Worm (Caenorhabditis elegans) whole organism, mixed stage, embryonic: Measurements from ENCODE around the gene mdmh-35.

Experiments used
- M03D4.4 ChIP-seq: sonication (generic microtip); optimal IDR thresholded peaks from 2 replicates; lab custom pipeline; 2017; ENCODE audit warnings: mild to moderate bottlenecking, missing genetic modification characterization, missing compliant biosample characterization
- bed-3 ChIP-seq: fragments of 200-800 bp; sonication (Bioruptor generic); optimal IDR thresholded peaks from 3 replicates; lab custom pipeline; 2018; ENCODE audit warnings: mild to moderate bottlenecking, missing genetic modification characterization, moderate library complexity, missing compliant biosample characterization
- blmp-1 ChIP-seq: fragments of 150-350 bp; optimal IDR thresholded peaks from 2 replicates; lab custom pipeline; 2014; ENCODE audit warnings: missing biosample characterization, missing genetic modification characterization
- ceh-39 ChIP-seq: fragments of 150-350 bp; optimal IDR thresholded peaks from 2 replicates; lab custom pipeline; 2014; ENCODE audit warnings: missing biosample characterization, missing genetic modification characterization
- ceh-43 ChIP-seq: fragments of 200-800 bp; sonication (Bioruptor generic); optimal IDR thresholded peaks from 2 replicates; lab custom pipeline; 2018; ENCODE audit warnings: mild to moderate bottlenecking, missing genetic modification characterization, moderate library complexity, missing compliant biosample characterization
- ceh-83 ChIP-seq: fragments of 200-800 bp; sonication (Bioruptor generic); optimal IDR thresholded peaks from 2 replicates; lab custom pipeline; 2018; ENCODE audit warnings: mild to moderate bottlenecking, missing genetic modification characterization, missing compliant biosample characterization
- ces-1 ChIP-seq: fragments of 150-350 bp; optimal IDR thresholded peaks from 2 replicates; lab custom pipeline; 2014; ENCODE audit warnings: missing biosample characterization, missing genetic modification reagents, missing genetic modification characterization
- cnd-1 ChIP-seq: fragments of 200-800 bp; sonication (Bioruptor generic); optimal IDR thresholded peaks from 2 replicates; lab custom pipeline; 2018; ENCODE audit warnings: mild to moderate bottlenecking, missing genetic modification characterization, missing compliant biosample characterization
- drap-1 ChIP-seq: fragments of 200-800 bp; sonication (Bioruptor generic); optimal IDR thresholded peaks from 3 replicates; lab custom pipeline; 2018; ENCODE audit warnings: mild to moderate bottlenecking, missing genetic modification characterization, missing compliant biosample characterization
- elt-1 ChIP-seq: sonication (generic microtip); optimal IDR thresholded peaks from 2 replicates; lab custom pipeline; 2017; ENCODE audit warnings: missing genetic modification characterization, mild to moderate bottlenecking, missing compliant biosample characterization, antibody characterized with exemption, moderate library complexity, borderline replicate concordance; ENCODE audit not compliant: insufficient read depth
- elt-3 ChIP-seq: fragments of 150-350 bp; optimal IDR thresholded peaks from 2 replicates; lab custom pipeline; 2014; ENCODE audit warnings: missing biosample characterization, missing genetic modification characterization
- flh-1 ChIP-seq: fragments of 200-800 bp; sonication (Bioruptor generic); optimal IDR thresholded peaks from 2 replicates; lab custom pipeline; 2018; ENCODE audit warnings: mild to moderate bottlenecking, missing genetic modification characterization, moderate library complexity, missing compliant biosample characterization
- lin-13 ChIP-seq: fragments of 150-350 bp; optimal IDR thresholded peaks from 2 replicates; lab custom pipeline; 2014; ENCODE audit warnings: missing biosample characterization, missing genetic modification characterization
- lin-32 ChIP-seq: fragments of 200-800 bp; sonication (Bioruptor generic); optimal IDR thresholded peaks from 2 replicates; lab custom pipeline; 2018; ENCODE audit warnings: mild to moderate bottlenecking, missing genetic modification characterization, missing compliant biosample characterization
- lsy-2 ChIP-seq: fragments of 150-350 bp; optimal IDR thresholded peaks from 2 replicates; lab custom pipeline; 2014; ENCODE audit warnings: missing biosample characterization, missing genetic modification characterization
- mab-5 ChIP-seq: fragments of 150-350 bp; optimal IDR thresholded peaks from 2 replicates; lab custom pipeline; 2014; ENCODE audit warnings: missing biosample characterization, missing genetic modification characterization
- mep-1 ChIP-seq: fragments of 150-350 bp; optimal IDR thresholded peaks from 2 replicates; lab custom pipeline; 2017; ENCODE audit warnings: missing biosample characterization, missing genetic modification reagents, missing genetic modification characterization, inconsistent platforms
- mls-2 ChIP-seq: sonication (generic microtip); optimal IDR thresholded peaks from 2 replicates; lab custom pipeline; 2016; ENCODE audit warnings: mild to moderate bottlenecking, missing genetic modification characterization, moderate library complexity, missing compliant biosample characterization
- nhr-12 ChIP-seq: fragments of 150-350 bp; optimal IDR thresholded peaks from 2 replicates; lab custom pipeline; 2014; ENCODE audit warnings: missing biosample characterization, missing genetic modification characterization
- nhr-2 ChIP-seq: fragments of 150-350 bp; optimal IDR thresholded peaks from 2 replicates; lab custom pipeline; 2014; ENCODE audit warnings: missing biosample characterization, missing genetic modification characterization
- nhr-237 ChIP-seq: fragments of 150-350 bp; optimal IDR thresholded peaks from 2 replicates; lab custom pipeline; 2014; ENCODE audit warnings: missing biosample characterization, missing genetic modification characterization
- nhr-28 ChIP-seq: fragments of 150-350 bp; optimal IDR thresholded peaks from 2 replicates; lab custom pipeline; 2014; ENCODE audit warnings: missing biosample characterization, missing genetic modification characterization
- nhr-76 ChIP-seq: sonication (generic microtip); optimal IDR thresholded peaks from 2 replicates; lab custom pipeline; 2017; ENCODE audit warnings: missing biosample characterization, missing genetic modification characterization
- pha-4 ChIP-seq: fragments of 150-350 bp; optimal IDR thresholded peaks from 2 replicates; lab custom pipeline; 2018; ENCODE audit warnings: missing biosample characterization, missing genetic modification reagents, missing genetic modification characterization
- sem-2 ChIP-seq: fragments of 200-800 bp; sonication (Bioruptor generic); optimal IDR thresholded peaks from 2 replicates; lab custom pipeline; 2018; ENCODE audit warnings: mild to moderate bottlenecking, missing genetic modification characterization, missing compliant biosample characterization
- snpc-4 ChIP-seq: fragments of 150-350 bp; optimal IDR thresholded peaks from 2 replicates; lab custom pipeline; 2014; ENCODE audit warnings: missing biosample characterization, missing genetic modification characterization
- sptf-1 ChIP-seq: sonication (generic microtip); optimal IDR thresholded peaks from 2 replicates; lab custom pipeline; 2017; ENCODE audit warnings: mild to moderate bottlenecking, missing genetic modification characterization, moderate library complexity, missing compliant biosample characterization
- tbx-8 ChIP-seq: fragments of 200-800 bp; sonication (Bioruptor generic); optimal IDR thresholded peaks from 2 replicates; lab custom pipeline; 2018; ENCODE audit warnings: mild to moderate bottlenecking, missing genetic modification characterization, moderate library complexity, missing compliant biosample characterization
- unc-62 ChIP-seq: fragments of 150-350 bp; optimal IDR thresholded peaks from 2 replicates; lab custom pipeline; 2014; ENCODE audit warnings: missing biosample characterization, missing genetic modification reagents, missing genetic modification characterization
- zip-8 ChIP-seq: fragments of 150-350 bp; optimal IDR thresholded peaks from 2 replicates; lab custom pipeline; 2014; ENCODE audit warnings: missing biosample characterization, missing genetic modification characterization
- ztf-11 ChIP-seq: fragments of 150-350 bp; optimal IDR thresholded peaks from 2 replicates; lab custom pipeline; 2014; ENCODE audit warnings: missing biosample characterization, missing genetic modification characterization

The mdmh-35 gene

DNA sequence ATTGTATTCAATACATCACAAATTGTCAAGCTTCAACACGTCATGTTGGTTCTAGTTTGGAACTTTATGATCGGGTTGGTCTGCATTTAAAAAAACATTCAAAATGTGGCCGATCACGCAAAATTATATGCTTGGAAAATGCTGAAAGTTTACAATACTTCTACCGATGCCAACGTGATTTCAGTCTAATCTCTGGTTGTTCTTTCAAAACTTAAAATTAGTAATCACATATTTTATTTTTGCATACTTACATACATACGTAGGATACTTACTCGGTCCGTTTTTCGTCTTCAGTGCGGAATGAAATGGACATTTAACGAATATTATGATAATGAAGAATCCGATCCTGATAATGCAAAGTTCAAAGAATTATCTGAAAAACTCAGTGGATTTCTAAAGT is 30.4 kb downstream of the mdmh-35 start, which contains the start of gene srw-62:
Gene srw-62 (plus strand): TSS at position 301 of the 400 bp plus-strand sequence.
- TF ChIP-seq lin-32 (GFP tag; lab: Kevin White, UChicago) = no peak
- TF ChIP-seq drap-1 (GFP tag; lab: Kevin White, UChicago) = no peak
- TF ChIP-seq cnd-1 = no peak
- TF ChIP-seq blmp-1 = no peak
- TF ChIP-seq nhr-12 (tag; lab: Kevin White, UChicago) = no peak
- no peak for TF ChIP-seq tbx-8 (GFP tag; lab: Kevin White, UChicago)
- TF ChIP-seq mab-5 (tag; lab: Kevin White, UChicago) = no peak
- TF ChIP-seq ceh-39 (tag; lab: Kevin White, UChicago) = no peak
- TF ChIP-seq elt-3 (tag; lab: Kevin White, UChicago) = no peak
- TF ChIP-seq ceh-83 (GFP tag; lab: Kevin White, UChicago) = no peak
- no peak for TF ChIP-seq nhr-28 (tag; lab: Kevin White, UChicago)
- no peak for TF ChIP-seq bed-3 (GFP tag; lab: Kevin White, UChicago)
- TF ChIP-seq zip-8 (tag; lab: Kevin White, UChicago) = no peak
- TF ChIP-seq snpc-4 (tag; lab: Kevin White, UChicago) = no peak
- no peak for TF ChIP-seq mep-1 (tag; lab: Kevin White, UChicago)
- TF ChIP-seq ztf-11 (tag; lab: Kevin White, UChicago) = no peak

- no peak for TF ChIP-seq sem-2 (GFP tag; lab: Kevin White, UChicago)
- no peak for TF ChIP-seq ces-1 (GFP tag; lab: Kevin White, UChicago)
- TF ChIP-seq bed-3 (GFP tag; lab: Kevin White, UChicago) = no peak
- no peak for TF ChIP-seq nhr-237 (tag; lab: Kevin White, UChicago)
- no peak for TF ChIP-seq ceh-83 (GFP tag; lab: Kevin White, UChicago)
- TF ChIP-seq cnd-1 = no peak
- no peak for TF ChIP-seq tbx-8 (GFP tag; lab: Kevin White, UChicago)
- no peak for TF ChIP-seq pha-4 (tag; lab: Kevin White, UChicago)
- no peak for TF ChIP-seq sptf-1 (tag; lab: Kevin White, UChicago)
- TF ChIP-seq lin-32 (GFP tag; lab: Kevin White, UChicago) = no peak
- no peak for TF ChIP-seq nhr-76 (tag; lab: Kevin White, UChicago)
- TF ChIP-seq ceh-39 (tag; lab: Kevin White, UChicago) = no peak
- TF ChIP-seq M03D4.4 = no peak
- TF ChIP-seq mls-2 (tag; lab: Kevin White, UChicago) = no peak
- no peak for TF ChIP-seq lin-13 (tag; lab: Kevin White, UChicago)
- TF ChIP-seq ceh-43 (GFP tag; lab: Kevin White, UChicago) = no peak
- TF ChIP-seq elt-3 (tag; lab: Kevin White, UChicago) = no peak
These were observed 33.1 kb downstream of the mdmh-35 start, which contains the start of gene irld-47 for ce11 chrII:7822454-7822853. Gene irld-47, minus strand, starts transcription at chrII:7822554.

DNA sequence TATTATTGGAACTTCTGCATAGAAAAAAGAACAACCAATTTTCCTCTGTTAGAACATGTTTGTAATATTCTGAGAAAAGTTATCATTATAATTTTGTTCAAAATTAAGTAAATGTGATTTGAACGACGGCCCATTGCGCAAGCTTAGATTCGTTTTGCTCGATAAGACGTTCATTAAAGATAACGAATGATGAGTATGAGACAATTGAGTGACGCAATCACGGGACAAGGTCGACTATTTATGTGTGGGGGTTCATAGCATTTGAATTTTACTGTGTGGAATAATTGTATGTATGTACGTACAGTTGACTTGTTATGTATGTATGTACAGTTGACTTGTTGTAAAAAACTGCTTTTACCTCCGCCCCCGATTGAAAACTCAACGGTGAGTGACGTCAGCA is 36.2 kb downstream of the mdmh-35 start:
- no peak for TF ChIP-seq mls-2 (tag; lab: Kevin White, UChicago)
- peak; percentile 82 for TF ChIP-seq zip-8 (tag; lab: Kevin White, UChicago)
- TF ChIP-seq nhr-2 = peak; percentile 39
- no peak for TF ChIP-seq sem-2 (GFP tag; lab: Kevin White, UChicago)
- no peak for TF ChIP-seq ceh-43 (GFP tag; lab: Kevin White, UChicago)
- no peak for TF ChIP-seq ceh-83 (GFP tag; lab: Kevin White, UChicago)
- peak; percentile 79 for TF ChIP-seq elt-1 (tag; lab: Kevin White, UChicago)
- peak; percentile 40 for TF ChIP-seq unc-62 (GFP tag; lab: Kevin White, UChicago)

- peak; percentile 9 for TF ChIP-seq cnd-1
- TF ChIP-seq lsy-2 (tag; lab: Kevin White, UChicago) = no peak
- TF ChIP-seq flh-1 (GFP tag; lab: Kevin White, UChicago) = no peak
- peak; percentile 87 for TF ChIP-seq ces-1 (GFP tag; lab: Kevin White, UChicago)
- peak; percentile 36 for TF ChIP-seq nhr-2
- TF ChIP-seq elt-1 (tag; lab: Kevin White, UChicago) = no peak
- no peak for TF ChIP-seq nhr-76 (tag; lab: Kevin White, UChicago)
These were observed 37.9 kb downstream of the mdmh-35 start for ce11 chrII:7817580-7817979.
